Fruit fly (Drosophila melanogaster) whole organism, adult: ENCODE data around the gene CG16953.

Experiments used
- CG11617 ChIP-seq: fragments of 200-800 bp; sonication (Bioruptor generic); optimal IDR thresholded peaks from 2 replicates; lab custom pipeline; 2017; ENCODE audit warnings: mild to moderate bottlenecking, missing biosample characterization, missing genetic modification reagents, missing genetic modification characterization
- CG12768 ChIP-seq: fragments of 200-800 bp; sonication (Bioruptor generic); optimal IDR thresholded peaks from 2 replicates; lab custom pipeline; 2017; ENCODE audit warnings: missing biosample characterization, missing genetic modification characterization, mild to moderate bottlenecking, moderate library complexity, missing genetic modification reagents
- CG14711 ChIP-seq: fragments of 200-800 bp; sonication (Bioruptor generic); optimal IDR thresholded peaks from 2 replicates; lab custom pipeline; 2018; ENCODE audit warnings: missing biosample characterization, mild to moderate bottlenecking, missing genetic modification characterization, moderate library complexity
- CG1620 ChIP-seq: fragments of 200-800 bp; sonication (Bioruptor generic); optimal IDR thresholded peaks from 2 replicates; lab custom pipeline; 2016; ENCODE audit warnings: missing biosample characterization, missing genetic modification characterization
- CG33017 ChIP-seq: fragments of 200-800 bp; sonication (Bioruptor generic); optimal IDR thresholded peaks from 2 replicates; lab custom pipeline; 2018; ENCODE audit warnings: missing biosample characterization, mild to moderate bottlenecking, missing genetic modification characterization, moderate library complexity
- CG5204 ChIP-seq: fragments of 200-800 bp; sonication (Bioruptor generic); optimal IDR thresholded peaks from 2 replicates; lab custom pipeline; 2016; ENCODE audit warnings: missing biosample characterization, missing genetic modification characterization
- CG7045 ChIP-seq: fragments of 200-800 bp; sonication (Bioruptor generic); optimal IDR thresholded peaks from 2 replicates; lab custom pipeline; 2017; ENCODE audit warnings: missing biosample characterization, mild to moderate bottlenecking, missing genetic modification characterization
- CG7101 ChIP-seq: fragments of 200-800 bp; sonication (Bioruptor generic); optimal IDR thresholded peaks from 2 replicates; lab custom pipeline; 2018; ENCODE audit warnings: missing biosample characterization, mild to moderate bottlenecking, missing genetic modification characterization, moderate library complexity
- Clk ChIP-seq: fragments of 200-800 bp; sonication (Bioruptor generic); optimal IDR thresholded peaks from 2 replicates; lab custom pipeline; 2017; ENCODE audit warnings: missing biosample characterization, missing genetic modification characterization
- Crg-1 ChIP-seq: fragments of 200-800 bp; sonication (Bioruptor generic); optimal IDR thresholded peaks from 2 replicates; lab custom pipeline; 2016; ENCODE audit warnings: missing biosample characterization, missing genetic modification characterization
- Hr96 ChIP-seq: fragments of 200-800 bp; sonication (Bioruptor generic); optimal IDR thresholded peaks from 2 replicates; lab custom pipeline; 2016; ENCODE audit warnings: missing biosample characterization, missing genetic modification characterization
- Mnt ChIP-seq: fragments of 200-800 bp; sonication (Bioruptor generic); optimal IDR thresholded peaks from 2 replicates; lab custom pipeline; 2016; ENCODE audit warnings: missing biosample characterization, mild to moderate bottlenecking, missing genetic modification characterization
- bab1 ChIP-seq: fragments of 200-800 bp; sonication (Bioruptor generic); optimal IDR thresholded peaks from 3 replicates; lab custom pipeline; 2019; ENCODE audit warnings: missing biosample characterization, mild to moderate bottlenecking, missing genetic modification characterization, moderate library complexity
- cic ChIP-seq: fragments of 200-800 bp; sonication (Bioruptor generic); optimal IDR thresholded peaks from 2 replicates; lab custom pipeline; 2017; ENCODE audit warnings: missing biosample characterization, mild to moderate bottlenecking, missing genetic modification characterization, moderate library complexity
- cnc ChIP-seq, 2 experiments: fragments of >200 bp; optimal IDR thresholded peaks; 2 replicates each; lab custom pipeline; 2017
- kay ChIP-seq: fragments of 200-800 bp; sonication (Bioruptor generic); peaks from one replicate; lab custom pipeline; 2016; ENCODE audit warnings: missing biosample characterization, missing genetic modification characterization, borderline replicate concordance
- ovo ChIP-seq: fragments of 200-800 bp; sonication (Bioruptor generic); optimal IDR thresholded peaks from 2 replicates; lab custom pipeline; 2016; ENCODE audit warnings: missing biosample characterization, missing genetic modification characterization
- pad ChIP-seq: fragments of 200-800 bp; sonication (Bioruptor generic); optimal IDR thresholded peaks from 3 replicates; lab custom pipeline; 2017; ENCODE audit warnings: missing biosample characterization, missing genetic modification characterization, mild to moderate bottlenecking, moderate library complexity, missing genetic modification reagents
- tj ChIP-seq: fragments of 200-800 bp; sonication (Bioruptor generic); optimal IDR thresholded peaks from 3 replicates; lab custom pipeline; 2017; ENCODE audit warnings: missing biosample characterization, mild to moderate bottlenecking, missing genetic modification characterization, moderate library complexity
- toe ChIP-seq: fragments of 200-800 bp; sonication (Bioruptor generic); optimal IDR thresholded peaks from 2 replicates; lab custom pipeline; 2016; ENCODE audit warnings: missing biosample characterization, missing genetic modification characterization

CG16953 gene

DNA sequence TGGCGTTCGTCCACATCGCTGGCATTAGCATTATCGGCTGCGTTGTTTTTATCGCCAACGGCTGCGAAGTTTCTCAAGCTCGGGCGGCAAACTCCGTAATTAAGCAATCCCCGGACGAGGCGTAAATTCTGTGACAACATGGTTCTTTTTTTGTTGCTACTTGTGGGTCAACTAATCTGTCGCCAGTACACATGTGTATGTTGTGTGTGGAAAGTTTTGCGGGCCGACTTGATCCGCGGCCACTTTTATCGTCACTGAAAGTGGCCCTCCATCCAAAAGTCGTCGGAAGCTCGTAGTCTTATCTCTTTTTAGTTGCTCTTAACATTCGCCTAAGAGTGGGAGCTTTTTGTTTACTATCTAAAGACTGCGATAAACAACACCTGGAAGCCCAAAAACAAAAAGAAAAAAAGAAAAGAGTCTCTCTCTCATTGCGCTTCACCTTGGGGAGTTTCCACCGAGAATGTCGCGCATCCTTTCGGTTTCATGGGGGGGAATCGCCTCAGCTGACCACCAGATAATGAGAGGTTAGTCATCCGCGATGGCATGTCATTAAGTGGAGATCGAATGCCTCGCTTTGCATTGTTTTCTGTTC, 21.7 kb downstream of the CG16953 start, which contains the start of gene CG10877:
CG10877 (minus strand) TSS at position 238 of the 592 bp plus-strand sequence.
- TF ChIP-seq cic (GFP tag; lab: Kevin White, UChicago): no peak
- peak; percentile 33 for TF ChIP-seq Mnt (GFP tag; lab: Kevin White, UChicago)
- TF ChIP-seq CG12768: peak; percentile 36

DNA sequence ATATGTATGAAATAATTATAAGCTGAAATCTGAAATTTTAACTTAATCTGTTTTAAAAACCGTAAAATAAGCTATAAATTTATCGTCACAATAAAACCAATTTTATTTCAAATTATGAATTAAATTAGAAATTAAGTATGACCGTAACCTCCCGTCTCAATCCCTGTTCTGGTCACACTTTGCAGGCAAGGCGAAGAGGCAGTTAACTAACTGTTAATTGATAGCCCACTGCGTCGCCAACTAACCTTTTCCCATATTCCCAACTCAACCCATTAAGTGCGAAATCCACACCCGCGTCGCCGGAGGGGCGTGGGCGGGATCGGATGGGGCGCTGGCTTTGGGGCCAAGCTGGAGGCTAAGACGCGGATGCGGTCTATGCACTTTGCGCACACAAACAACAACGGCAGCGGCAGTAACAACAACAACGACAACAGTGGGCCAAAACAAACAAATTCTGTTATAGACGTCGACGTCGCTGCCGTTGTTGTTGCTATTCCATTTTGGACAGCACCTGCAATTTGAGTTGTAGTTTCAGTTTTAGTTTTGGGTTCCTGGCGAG, 24.9 kb downstream of the CG16953 start, which contains the start of gene CG5191:
CG5191 (plus strand) TSS at position 198 of the 559 bp plus-strand sequence.
- no peak for TF ChIP-seq Crg-1 (GFP tag; lab: Kevin White, UChicago)
- peak; percentile 18 for TF ChIP-seq CG11617
- TF ChIP-seq ovo: peak; percentile 59
- peak; percentile 19 for TF ChIP-seq CG12768

DNA sequence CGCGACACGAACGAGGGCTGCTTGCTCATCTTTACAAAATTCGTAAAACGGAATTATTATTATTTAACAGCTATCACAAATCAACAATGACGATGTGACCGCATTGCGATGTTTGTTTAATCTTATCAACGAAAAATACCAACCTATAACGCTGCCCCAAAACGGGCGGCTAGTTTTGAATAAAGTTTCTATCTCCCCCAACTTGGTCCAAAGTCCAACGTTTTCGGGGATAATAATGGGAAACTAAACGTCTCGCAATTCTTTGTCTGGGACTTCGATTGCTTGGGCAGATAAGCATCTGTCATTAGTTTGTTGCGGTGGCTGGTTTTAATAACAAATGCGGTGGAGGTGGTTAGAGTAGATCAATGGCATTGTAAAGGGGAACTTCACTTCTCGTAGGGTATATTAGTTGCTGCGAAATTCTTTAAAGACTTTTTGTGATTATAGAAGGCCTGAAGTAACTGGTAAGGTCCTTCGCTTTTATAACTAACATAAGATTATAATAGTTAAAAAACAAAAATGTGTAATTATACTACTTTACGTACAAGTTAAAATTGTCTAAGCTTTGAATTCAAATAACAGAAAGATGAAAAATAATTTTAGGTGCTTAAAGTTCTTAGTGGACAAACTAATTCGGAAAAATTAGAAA, 25.5 kb downstream of the CG16953 start, which contains the start of gene CG15922:
CG15922 (minus strand) TSS at position 262 of the 649 bp plus-strand sequence.
- peak; percentile 11 for TF ChIP-seq Hr96 (GFP tag; lab: Kevin White, UChicago)
- TF ChIP-seq CG5204 (GFP tag; lab: Kevin White, UChicago): no peak
- TF ChIP-seq CG33017 (tag; lab: Kevin White, UChicago): no peak
- TF ChIP-seq bab1: no peak
- TF ChIP-seq toe: no peak
- TF ChIP-seq pad (GFP tag; lab: Kevin White, UChicago): no peak
- peak; percentile 5 for TF ChIP-seq CG11617
- TF ChIP-seq tj: no peak
- peak; percentile 83 for TF ChIP-seq kay (GFP tag; lab: Kevin White, UChicago)
- no peak for TF ChIP-seq CG7045
- no peak for TF ChIP-seq CG14711 (tag; lab: Kevin White, UChicago)
- TF ChIP-seq Mnt (GFP tag; lab: Kevin White, UChicago): no peak
- TF ChIP-seq ovo: no peak
- TF ChIP-seq cnc (optimal IDR thresholded peaks at IDR 0.05; lab: Kevin White, UChicago): no peak
- no peak for TF ChIP-seq cic (GFP tag; lab: Kevin White, UChicago)
- peak; percentile 27 for TF ChIP-seq CG12768
- peak; percentile 15 for TF ChIP-seq CG1620 (GFP tag; lab: Kevin White, UChicago)

DNA sequence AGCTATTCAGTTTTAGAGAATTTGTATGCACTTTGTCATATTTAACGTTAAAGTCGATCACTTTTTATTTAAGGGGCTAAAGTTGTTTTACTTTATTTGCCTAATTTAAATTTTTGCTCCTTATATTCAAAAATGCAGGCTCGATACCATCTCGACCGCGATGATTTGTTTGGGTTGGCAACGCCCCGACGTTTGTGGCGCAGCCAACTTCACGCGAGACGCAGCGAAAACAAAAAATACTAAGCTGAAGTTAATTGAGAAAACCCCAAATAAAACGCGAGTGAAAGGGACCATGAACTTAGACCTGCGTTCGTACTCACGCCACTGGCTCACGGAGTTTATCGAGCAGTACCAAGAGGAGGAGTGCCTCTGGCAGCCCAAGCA, 27.5 kb downstream of the CG16953 start:
- peak; percentile 2 for TF ChIP-seq CG12768
- peak; percentile 8 for TF ChIP-seq bab1
- TF ChIP-seq CG5204 (GFP tag; lab: Kevin White, UChicago): no peak
- TF ChIP-seq Hr96 (GFP tag; lab: Kevin White, UChicago): no peak
- TF ChIP-seq CG1620 (GFP tag; lab: Kevin White, UChicago): peak; percentile 58
- TF ChIP-seq CG33017 (tag; lab: Kevin White, UChicago): no peak
- TF ChIP-seq CG7101: peak; percentile 40

DNA sequence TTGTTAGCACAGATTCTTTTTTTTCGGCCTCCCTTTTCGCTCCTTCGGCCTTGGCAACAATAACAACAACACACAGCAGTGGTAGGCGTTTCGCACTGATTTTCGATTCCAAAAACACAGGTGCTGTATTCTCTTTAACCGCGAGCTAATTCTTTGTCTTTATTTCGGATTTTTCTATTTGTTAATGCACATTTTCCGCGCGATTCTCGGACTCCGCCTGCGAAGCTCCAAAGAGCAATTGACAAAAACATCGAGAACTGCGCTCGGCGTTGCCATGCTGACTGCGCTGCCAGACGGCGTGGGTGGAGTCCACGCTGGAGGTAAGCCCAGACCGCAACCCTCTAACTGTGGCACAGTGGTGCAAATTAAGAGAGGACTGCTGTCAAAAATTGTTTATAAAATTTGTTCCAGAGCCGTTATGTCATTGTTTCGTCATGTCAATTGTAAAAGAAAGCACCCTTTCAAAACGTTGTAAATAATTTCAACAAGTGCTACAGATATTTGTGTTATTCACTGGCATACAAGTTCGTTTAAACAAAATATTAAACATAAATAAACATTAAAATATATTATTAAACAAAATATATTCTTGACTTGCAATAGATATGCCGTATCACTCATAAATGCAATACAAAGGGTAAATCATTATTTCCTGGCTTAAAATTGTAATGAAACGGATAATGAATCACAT, 28.1 kb downstream of the CG16953 start, which contains the start of the genes DPCoAC and CG5180:
DPCoAC (minus strand) TSS at position 253 of the 691 bp plus-strand sequence.
CG5180 (plus strand) TSS at position 516 of the 691 bp plus-strand sequence.
- TF ChIP-seq CG33017 (tag; lab: Kevin White, UChicago) (peak; percentile 26), Mnt (GFP tag; lab: Kevin White, UChicago) (peak; percentile 70), CG7101 (no peak), CG11617 (peak; percentile 74), CG1620 (GFP tag; lab: Kevin White, UChicago) (peak; percentile 70), Hr96 (GFP tag; lab: Kevin White, UChicago) (peak; percentile 38), CG12768 (peak; percentile 47), Clk (peak; percentile 64), ovo (peak; percentile 64), CG14711 (tag; lab: Kevin White, UChicago) (no peak), CG5204 (GFP tag; lab: Kevin White, UChicago) (peak; percentile 71), kay (GFP tag; lab: Kevin White, UChicago) (peak; percentile 2), Crg-1 (GFP tag; lab: Kevin White, UChicago) (peak; percentile 41), bab1 (peak; percentile 44), pad (GFP tag; lab: Kevin White, UChicago) (no peak), cnc (optimal IDR thresholded peaks at IDR 0.05; lab: Kevin White, UChicago) (no peak), toe (peak; percentile 71), tj (peak; percentile 28), cic (GFP tag; lab: Kevin White, UChicago) (peak; percentile 66), CG7045 (peak; percentile 51)

DNA sequence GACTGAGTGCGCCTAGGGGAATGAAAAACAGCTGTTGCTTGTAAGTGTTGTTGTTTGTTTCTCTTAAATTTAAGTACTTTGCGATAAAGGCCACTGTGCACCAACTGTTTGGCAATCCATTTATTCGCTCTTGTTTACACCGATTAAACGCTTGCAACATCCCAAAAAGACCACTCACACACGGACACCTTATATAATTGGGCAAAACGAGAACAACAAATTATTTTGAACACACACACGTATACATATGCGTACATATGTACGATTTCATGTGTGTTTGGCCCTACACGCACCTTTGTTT, 28.6 kb downstream of the CG16953 start:
- TF ChIP-seq Crg-1 (GFP tag; lab: Kevin White, UChicago) (no peak), pad (GFP tag; lab: Kevin White, UChicago) (no peak), kay (GFP tag; lab: Kevin White, UChicago) (no peak), ovo (no peak), CG1620 (GFP tag; lab: Kevin White, UChicago) (no peak), CG7045 (no peak), tj (no peak), Clk (no peak), toe (no peak), CG5204 (GFP tag; lab: Kevin White, UChicago) (no peak), CG33017 (tag; lab: Kevin White, UChicago) (no peak), CG7101 (no peak), Hr96 (GFP tag; lab: Kevin White, UChicago) (no peak), bab1 (no peak), cnc (optimal IDR thresholded peaks at IDR 0.05; lab: Kevin White, UChicago) (no peak), Mnt (GFP tag; lab: Kevin White, UChicago) (no peak), cic (GFP tag; lab: Kevin White, UChicago) (no peak), CG11617 (no peak)
